Fruit fly (Drosophila melanogaster) whole organism, embryonic: ENCODE results near the gene Mms19.
A peak's percentile ranks its signal among the peaks of the same experiment; 100 is the strongest.

Experiments
- ATbp ChIP-seq: fragments of 200-800 bp; sonication (Bioruptor generic); optimal IDR thresholded peaks from 2 replicates; lab custom pipeline; 2017; ENCODE audit warnings: missing biosample characterization, mild to moderate bottlenecking, missing genetic modification characterization, missing genetic modification reagents
- Awh ChIP-seq: fragments of 200-800 bp; sonication (Bioruptor generic); IDR thresholded peaks from 2 replicates; pipeline ENCODE4, ENCODE4 v1.3.6; 2022; ENCODE audit warnings: missing biosample characterization, missing genetic modification characterization
- Bteb2 ChIP-seq: fragments of 200-800 bp; sonication (Bioruptor generic); optimal IDR thresholded peaks from 2 replicates; lab custom pipeline; 2016; ENCODE audit warnings: missing biosample characterization, missing genetic modification characterization
- CG10431 ChIP-seq: fragments of 200-800 bp; sonication (Bioruptor generic); optimal IDR thresholded peaks from 3 replicates; lab custom pipeline; 2018; ENCODE audit warnings: missing biosample characterization, mild to moderate bottlenecking, missing genetic modification characterization
- CG10462 ChIP-seq: fragments of 200-800 bp; sonication (Bioruptor generic); optimal IDR thresholded peaks from 2 replicates; lab custom pipeline; 2016; ENCODE audit warnings: missing biosample characterization, missing genetic modification characterization
- CG11560 ChIP-seq: fragments of 200-800 bp; sonication (Bioruptor generic); IDR thresholded peaks from 3 replicates; pipeline ENCODE4 v1.3.6; 2022; ENCODE audit warnings: missing biosample characterization, missing genetic modification characterization
- CG11696 ChIP-seq: fragments of 200-800 bp; sonication (Bioruptor generic); IDR thresholded peaks from 2 replicates; pipeline ENCODE4 v1.3.6; 2022; ENCODE audit warnings: missing biosample characterization, missing genetic modification characterization
- CG12236 ChIP-seq: fragments of 200-800 bp; sonication (Bioruptor generic); optimal IDR thresholded peaks from 2 replicates; lab custom pipeline; 2016; ENCODE audit warnings: missing biosample characterization, missing genetic modification characterization
- CG13624 ChIP-seq: fragments of 200-800 bp; sonication (Bioruptor generic); optimal IDR thresholded peaks from 2 replicates; lab custom pipeline; 2016; ENCODE audit warnings: missing biosample characterization, missing genetic modification characterization
- CG15011 ChIP-seq: fragments of 200-800 bp; sonication (Bioruptor generic); optimal IDR thresholded peaks from 3 replicates; lab custom pipeline; 2018; ENCODE audit warnings: missing biosample characterization, mild to moderate bottlenecking, missing genetic modification characterization
- CG17568 ChIP-seq: fragments of 200-800 bp; sonication (Bioruptor generic); optimal IDR thresholded peaks from 2 replicates; lab custom pipeline; 2018; ENCODE audit warnings: missing biosample characterization, mild to moderate bottlenecking, missing genetic modification characterization, moderate library complexity
- CG18011 ChIP-seq: fragments of 200-800 bp; sonication (Bioruptor generic); optimal IDR thresholded peaks from 2 replicates; lab custom pipeline; 2017; ENCODE audit warnings: missing biosample characterization, missing genetic modification characterization, mild to moderate bottlenecking, moderate library complexity, missing genotype
- CG2199 ChIP-seq: fragments of 200-800 bp; sonication (Bioruptor generic); IDR thresholded peaks from 3 replicates; pipeline ENCODE4 v1.3.6; 2022; ENCODE audit warnings: missing biosample characterization, missing genetic modification characterization
- CG33213 ChIP-seq: fragments of 200-800 bp; sonication (Bioruptor generic); optimal IDR thresholded peaks from 3 replicates; lab custom pipeline; 2016; ENCODE audit warnings: missing biosample characterization, missing genetic modification characterization
- CG3407 ChIP-seq: fragments of 200-800 bp; sonication (Bioruptor generic); optimal IDR thresholded peaks from 2 replicates; lab custom pipeline; 2018; ENCODE audit warnings: missing biosample characterization, mild to moderate bottlenecking, missing genetic modification characterization
- CG3847 ChIP-seq: fragments of 200-800 bp; sonication (Bioruptor generic); IDR thresholded peaks from 2 replicates; pipeline ENCODE4 v1.3.6; 2022; ENCODE audit warnings: missing biosample characterization, missing genetic modification characterization
- CG43689 ChIP-seq: fragments of 200-800 bp; sonication (Bioruptor generic); IDR thresholded peaks from 2 replicates; pipeline ENCODE4 v1.3.6; 2022; ENCODE audit warnings: missing biosample characterization, missing genetic modification characterization
- CG4854 ChIP-seq: fragments of 200-800 bp; sonication (Bioruptor generic); optimal IDR thresholded peaks from 2 replicates; lab custom pipeline; 2016; ENCODE audit warnings: missing biosample characterization, missing genetic modification characterization, inconsistent platforms
- CG6654 ChIP-seq: fragments of 200-800 bp; sonication (Bioruptor generic); optimal IDR thresholded peaks from 2 replicates; lab custom pipeline; 2017; ENCODE audit warnings: missing biosample characterization, mild to moderate bottlenecking, missing genetic modification characterization
- CG7839 ChIP-seq: fragments of 200-800 bp; sonication (Bioruptor generic); optimal IDR thresholded peaks from 3 replicates; lab custom pipeline; 2018; ENCODE audit warnings: missing biosample characterization, mild to moderate bottlenecking, missing genetic modification characterization, moderate library complexity
- CG8388 ChIP-seq: fragments of 200-800 bp; sonication (Bioruptor generic); optimal IDR thresholded peaks from 2 replicates; lab custom pipeline; 2019; ENCODE audit warnings: missing biosample characterization, mild to moderate bottlenecking, missing genetic modification characterization, moderate library complexity
- CG8944 ChIP-seq: fragments of 200-800 bp; sonication (Bioruptor generic); optimal IDR thresholded peaks from 3 replicates; lab custom pipeline; 2016; ENCODE audit warnings: missing biosample characterization, missing genetic modification characterization
- Chrac-16 ChIP-seq: fragments of 200-800 bp; sonication (Bioruptor generic); optimal IDR thresholded peaks from 3 replicates; lab custom pipeline; 2016; ENCODE audit warnings: missing biosample characterization, missing genetic modification characterization
- Dip3 ChIP-seq: fragments of 200-800 bp; sonication (Bioruptor generic); optimal IDR thresholded peaks from 3 replicates; lab custom pipeline; 2016; ENCODE audit warnings: missing biosample characterization, missing genetic modification characterization
- Doc3 ChIP-seq: fragments of 200-800 bp; sonication (Bioruptor generic); IDR thresholded peaks from 3 replicates; pipeline ENCODE4 v1.3.6; 2022; ENCODE audit warnings: missing biosample characterization, missing genetic modification characterization; ENCODE audit not compliant: partially characterized antibody
- Drgx ChIP-seq: fragments of 200-800 bp; sonication (Bioruptor generic); IDR thresholded peaks from 2 replicates; pipeline ENCODE4 v1.3.6; 2022; ENCODE audit warnings: missing biosample characterization, missing genetic modification characterization
- Hand ChIP-seq: fragments of 200-800 bp; sonication (Bioruptor generic); optimal IDR thresholded peaks from 2 replicates; lab custom pipeline; 2017; ENCODE audit warnings: mild to moderate bottlenecking, missing biosample characterization, missing genetic modification reagents, missing genetic modification characterization
- Hmr ChIP-seq: fragments of 200-800 bp; sonication (Bioruptor generic); optimal IDR thresholded peaks from 3 replicates; lab custom pipeline; 2017; ENCODE audit warnings: mild to moderate bottlenecking, missing biosample characterization, missing genetic modification reagents, missing genetic modification characterization
- Myb ChIP-seq: fragments of 200-800 bp; sonication (Bioruptor generic); optimal IDR thresholded peaks from 2 replicates; lab custom pipeline; 2016; ENCODE audit warnings: missing biosample characterization, missing genetic modification characterization
- NC2β ChIP-seq: fragments of 200-800 bp; sonication (Bioruptor generic); optimal IDR thresholded peaks from 2 replicates; lab custom pipeline; 2016; ENCODE audit warnings: missing biosample characterization, missing genetic modification characterization
- Nf-YC ChIP-seq: fragments of 200-800 bp; optimal IDR thresholded peaks from 3 replicates; lab custom pipeline; 2019; ENCODE audit warnings: missing biosample characterization, mild to moderate bottlenecking, missing genetic modification characterization, moderate library complexity
- Scr ChIP-seq: fragments of 200-800 bp; sonication (Bioruptor generic); IDR thresholded peaks from 2 replicates; pipeline ENCODE4 v1.3.6; 2022; ENCODE audit warnings: missing biosample characterization, missing genetic modification characterization; ENCODE audit not compliant: partially characterized antibody
- Sox102F ChIP-seq: fragments of 200-800 bp; sonication (Bioruptor generic); optimal IDR thresholded peaks from 2 replicates; lab custom pipeline; 2018; ENCODE audit warnings: missing biosample characterization, mild to moderate bottlenecking, missing genetic modification characterization, moderate library complexity
- Sry-β ChIP-seq: fragments of 200-800 bp; sonication (Bioruptor generic); optimal IDR thresholded peaks from 2 replicates; lab custom pipeline; 2018; ENCODE audit warnings: missing biosample characterization, mild to moderate bottlenecking, missing genetic modification characterization, moderate library complexity
- TFAM ChIP-seq: fragments of 200-800 bp; sonication (Bioruptor generic); optimal IDR thresholded peaks from 2 replicates; lab custom pipeline; 2017; ENCODE audit warnings: missing biosample characterization, missing genetic modification characterization, inconsistent platforms
- Taf1 ChIP-seq: fragments of 200-800 bp; sonication (Bioruptor generic); IDR thresholded peaks from 2 replicates; pipeline ENCODE4 v1.3.6; 2022; ENCODE audit warnings: missing biosample characterization, missing genetic modification characterization
- Xbp1 ChIP-seq: fragments of 200-800 bp; sonication (Bioruptor generic); optimal IDR thresholded peaks from 3 replicates; lab custom pipeline; 2016; ENCODE audit warnings: missing biosample characterization, mild to moderate bottlenecking, missing genetic modification characterization
- abd-A ChIP-seq: fragments of 200-800 bp; sonication (Bioruptor generic); optimal IDR thresholded peaks from 3 replicates; lab custom pipeline; 2019; ENCODE audit warnings: missing biosample characterization, mild to moderate bottlenecking, missing genetic modification characterization, moderate library complexity
- aop ChIP-seq: fragments of 200-800 bp; sonication (Bioruptor generic); IDR thresholded peaks from 2 replicates; pipeline ENCODE4 v1.3.6; 2022; ENCODE audit warnings: missing biosample characterization, missing genetic modification characterization
- da ChIP-seq: fragments of 200-800 bp; sonication (Bioruptor generic); optimal IDR thresholded peaks from 2 replicates; lab custom pipeline; 2016; ENCODE audit warnings: missing biosample characterization, missing genetic modification characterization
- dati ChIP-seq: fragments of 200-800 bp; sonication (Bioruptor generic); IDR thresholded peaks from 2 replicates; pipeline ENCODE4 v1.3.6; 2022; ENCODE audit warnings: missing biosample characterization, missing genetic modification characterization
- jumu ChIP-seq: fragments of 200-800 bp; sonication (Bioruptor generic); optimal IDR thresholded peaks from 3 replicates; lab custom pipeline; 2016; ENCODE audit warnings: missing biosample characterization, missing genetic modification characterization
- nau ChIP-seq: fragments of 200-800 bp; sonication (Bioruptor generic); optimal IDR thresholded peaks from 3 replicates; lab custom pipeline; 2017; ENCODE audit warnings: missing biosample characterization, mild to moderate bottlenecking, missing genetic modification characterization, missing genetic modification reagents
- row ChIP-seq: fragments of 200-800 bp; sonication (Bioruptor generic); IDR thresholded peaks from 3 replicates; pipeline ENCODE4 v1.3.6; 2022; ENCODE audit warnings: missing biosample characterization, missing genetic modification characterization
- sug ChIP-seq: fragments of 200-800 bp; optimal IDR thresholded peaks from 2 replicates; lab custom pipeline; 2019; ENCODE audit warnings: missing biosample characterization, mild to moderate bottlenecking, missing genetic modification characterization, moderate library complexity
- wor ChIP-seq: fragments of 200-800 bp; sonication (Bioruptor generic); IDR thresholded peaks from 2 replicates; pipeline ENCODE4 v1.3.6; 2022; ENCODE audit warnings: missing biosample characterization, missing genetic modification characterization
- zen ChIP-seq: fragments of 200-800 bp; sonication (Bioruptor generic); optimal IDR thresholded peaks from 3 replicates; lab custom pipeline; 2018; ENCODE audit warnings: missing biosample characterization, mild to moderate bottlenecking, missing genetic modification characterization, moderate library complexity

Mms19 gene

DNA sequence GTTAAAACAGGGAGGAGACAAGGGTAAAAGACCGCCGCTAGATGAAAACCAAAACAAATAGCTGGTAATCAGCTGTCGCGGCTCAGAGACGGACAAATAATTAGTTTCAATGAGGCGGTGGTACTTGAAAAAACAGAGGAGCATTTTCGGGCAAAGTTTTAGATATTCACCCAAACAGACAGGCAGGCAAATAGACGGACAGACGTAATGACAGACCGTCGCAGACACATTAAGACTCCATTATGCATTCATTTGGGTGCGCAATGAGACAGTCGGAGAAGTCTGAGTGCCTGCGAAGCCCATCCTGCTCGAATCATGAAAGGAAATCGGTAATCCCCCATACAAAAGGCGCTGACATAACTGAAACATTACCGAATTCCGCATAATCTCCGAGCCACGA is 20.9 kb upstream of the Mms19 start:
- TF ChIP-seq zen (tag; lab: Kevin White, UChicago): peak; percentile 99
- 0 out of 2 replicates have a peak, but pooled peaks have one; percentile 13 for TF ChIP-seq Scr (GFP tag; lab: Robert Waterston, UW)
- TF ChIP-seq Dip3 (GFP tag; lab: Kevin White, UChicago): no peak

DNA sequence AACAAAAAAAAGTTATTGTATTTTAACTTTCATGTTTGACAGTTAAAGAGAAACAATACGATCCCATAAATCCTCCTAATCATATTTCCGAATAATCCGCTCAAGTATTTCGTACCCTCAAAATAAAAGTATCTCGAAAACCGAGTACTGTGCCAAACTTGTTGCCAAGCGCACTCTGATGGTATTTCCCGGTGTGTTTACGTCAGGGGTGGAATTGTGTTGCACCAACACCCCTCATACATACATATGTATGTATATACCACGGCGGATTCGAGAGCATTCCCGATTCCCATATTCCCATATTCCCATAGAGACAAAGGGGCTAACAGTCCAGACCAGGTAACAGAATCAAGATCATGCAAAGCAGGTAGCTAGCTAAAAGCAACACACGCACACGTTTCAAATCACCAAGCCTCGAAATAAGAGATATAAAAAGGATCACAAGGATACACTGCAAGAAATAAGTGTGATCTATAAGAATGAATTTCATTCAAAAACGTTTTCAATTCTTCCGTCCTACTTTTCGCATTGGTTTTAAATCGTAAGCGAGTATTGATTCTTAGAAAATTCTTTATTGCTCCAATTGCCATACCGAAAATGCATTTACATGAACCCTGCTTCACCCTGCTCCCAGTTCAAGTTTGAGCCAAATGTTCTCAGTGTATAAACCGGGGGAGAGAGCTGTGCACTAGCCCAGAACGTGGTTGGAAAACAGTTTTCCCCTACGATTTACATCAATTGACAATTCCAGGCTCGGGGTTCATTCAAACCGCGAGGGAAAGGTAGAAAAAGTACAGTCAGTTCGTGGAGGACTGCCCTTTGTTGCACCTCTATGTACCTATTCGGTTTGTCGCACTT is 20.2 kb upstream of the Mms19 start:
- peak; percentile 45; the same call in 1 of the 2 replicates for TF ChIP-seq Awh (GFP tag; lab: Robert Waterston, UW)
- TF ChIP-seq CG33213 (GFP tag; lab: Kevin White, UChicago): peak; percentile 70
- TF ChIP-seq sug: no peak
- TF ChIP-seq CG10462: peak; percentile 71
- TF ChIP-seq CG2199 (GFP tag; lab: Robert Waterston, UW): peak; percentile 58; the same call in 1 of the 3 replicates
- TF ChIP-seq Xbp1: peak; percentile 74
- peak; percentile 58 for TF ChIP-seq CG13624 (GFP tag; lab: Kevin White, UChicago)
- peak; percentile 53 for TF ChIP-seq CG4854 (GFP tag; lab: Kevin White, UChicago)
- peak; percentile 84 for TF ChIP-seq Chrac-16 (GFP tag; lab: Kevin White, UChicago)
- peak; percentile 33 for TF ChIP-seq CG10431 (GFP tag; lab: Kevin White, UChicago)
- TF ChIP-seq CG6654: no peak
- no peak for TF ChIP-seq wor (GFP tag; lab: Robert Waterston, UW)
- no peak for TF ChIP-seq Bteb2 (GFP tag; lab: Kevin White, UChicago)
- TF ChIP-seq Nf-YC: no peak
- peak; percentile 87 for TF ChIP-seq row (GFP tag; lab: Robert Waterston, UW)
- peak; percentile 50 for TF ChIP-seq Myb (GFP tag; lab: Kevin White, UChicago)
- TF ChIP-seq aop (GFP tag; lab: Robert Waterston, UW): no peak
- no peak for TF ChIP-seq CG11696
- peak; percentile 19 for TF ChIP-seq Sry-β
- TF ChIP-seq jumu (GFP tag; lab: Kevin White, UChicago): peak; percentile 84
- TF ChIP-seq CG17568 (GFP tag; lab: Kevin White, UChicago): peak; percentile 62
- TF ChIP-seq Hmr (GFP tag; lab: Kevin White, UChicago): no peak
- TF ChIP-seq CG12236 (GFP tag; lab: Kevin White, UChicago): peak; percentile 84
- peak; percentile 74 for TF ChIP-seq CG7839 (tag; lab: Kevin White, UChicago)
- TF ChIP-seq CG8388 (GFP tag; lab: Kevin White, UChicago): peak; percentile 82
- TF ChIP-seq abd-A (tag; lab: Kevin White, UChicago): no peak
- peak; percentile 82 for TF ChIP-seq CG8944
- TF ChIP-seq NC2β: peak; percentile 81
- TF ChIP-seq Drgx: peak; percentile 38; the same call in 1 of the 2 replicates
- TF ChIP-seq CG15011 (GFP tag; lab: Kevin White, UChicago): peak; percentile 40
- TF ChIP-seq CG18011 (GFP tag; lab: Kevin White, UChicago): no peak
- peak; percentile 38 for TF ChIP-seq Sox102F (GFP tag; lab: Kevin White, UChicago)
- TF ChIP-seq Taf1 (GFP tag; lab: Robert Waterston, UW): no peak
- TF ChIP-seq CG3847 (GFP tag; lab: Robert Waterston, UW): no peak
- TF ChIP-seq CG11560 (tag; lab: Robert Waterston, UW): no peak
- TF ChIP-seq dati (GFP tag; lab: Robert Waterston, UW): no peak
- no peak for TF ChIP-seq Doc3 (GFP tag; lab: Robert Waterston, UW)
- TF ChIP-seq ATbp (GFP tag; lab: Kevin White, UChicago): peak; percentile 39
- TF ChIP-seq da (GFP tag; lab: Kevin White, UChicago): peak; percentile 34
- TF ChIP-seq TFAM (GFP tag; lab: Kevin White, UChicago): peak; percentile 62
- no peak for TF ChIP-seq CG43689 (GFP tag; lab: Robert Waterston, UW)
- peak; percentile 55 for TF ChIP-seq CG3407
- TF ChIP-seq Hand (GFP tag; lab: Kevin White, UChicago): no peak
- TF ChIP-seq nau (GFP tag; lab: Kevin White, UChicago): no peak
